Worm (Caenorhabditis elegans): ENCODE results near the gene Y54G2A.7.

DNA sequence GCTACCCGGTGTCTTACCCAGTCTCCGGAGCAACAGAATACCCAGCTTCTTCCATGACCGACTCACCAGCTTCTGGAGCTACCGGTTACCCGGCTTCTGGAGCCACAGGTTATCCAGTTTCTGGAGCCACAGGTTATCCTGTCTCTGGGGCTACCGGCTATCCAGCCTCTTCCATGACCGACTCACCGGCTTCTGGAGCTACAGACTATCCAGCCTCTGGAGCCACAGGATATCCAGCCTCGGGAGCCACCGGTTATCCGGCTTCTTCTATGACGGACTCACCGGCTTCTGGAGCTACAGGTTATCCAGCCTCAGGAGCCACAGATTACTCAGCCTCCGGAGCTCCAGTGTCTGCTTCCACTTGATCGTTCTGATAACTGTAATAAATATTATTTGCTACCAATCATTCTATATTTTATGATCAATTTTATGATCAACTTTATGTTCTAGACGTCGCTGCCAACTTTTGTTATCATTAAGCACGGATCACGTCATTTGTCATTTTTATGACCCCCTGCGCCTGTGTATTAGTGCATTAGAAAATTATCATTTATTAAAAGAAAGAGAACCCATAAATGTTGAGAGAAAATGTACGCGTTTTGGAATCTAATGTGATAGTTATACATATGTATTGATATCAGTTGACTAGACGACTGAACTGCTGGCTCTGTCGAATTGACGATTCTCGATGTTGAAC, 16.8 kb downstream of the Y54G2A.7 start:
- TF ChIP-seq pag-3 (tag; optimal IDR thresholded peaks at IDR 0.05; ENCODE audit: borderline replicate concordance) (no peak), hlh-6 (tag; optimal IDR thresholded peaks at IDR 0.05) (no peak), F13H6.1 (tag; optimal IDR thresholded peaks at IDR 0.05) (no peak), pha-4 (tag; optimal IDR thresholded peaks at IDR 0.05) (no peak), elt-4 (tag; optimal IDR thresholded peaks at IDR 0.05) (no peak), fkh-10 (GFP tag; optimal IDR thresholded peaks at IDR 0.05) (no peak), hlh-30 (tag; optimal IDR thresholded peaks at IDR 0.05; ENCODE audit: insufficient read depth) (no peak), ama-1 (optimal IDR thresholded peaks at IDR 0.05) (no peak), ets-4 (tag; optimal IDR thresholded peaks at IDR 0.05) (no peak), pha-2 (tag; optimal IDR thresholded peaks at IDR 0.05) (no peak), tbx-2 (tag; optimal IDR thresholded peaks at IDR 0.05) (no peak), rnt-1 (tag; optimal IDR thresholded peaks at IDR 0.05) (no peak), fkh-6 (tag; optimal IDR thresholded peaks at IDR 0.05) (no peak), ceh-45 (GFP tag; IDR thresholded peaks at IDR 0.05) (no peak)

All from whole organism, late embryonic.